Fruit fly (Drosophila melanogaster) whole organism, prepupa: ENCODE measurements around the gene CG33791.

Source experiments
- Blimp-1 ChIP-seq: fragments of 200-800 bp; sonication (Bioruptor generic); optimal IDR thresholded peaks from 3 replicates; lab custom pipeline; 2017; ENCODE audit warnings: missing biosample characterization, missing genetic modification characterization, mild to moderate bottlenecking, moderate library complexity, missing genetic modification reagents
- CG10631 ChIP-seq: fragments of 200-800 bp; sonication (Bioruptor generic); optimal IDR thresholded peaks from 2 replicates; lab custom pipeline; 2016; ENCODE audit warnings: missing biosample characterization, missing genetic modification characterization
- CG10669 ChIP-seq: fragments of 200-800 bp; sonication (Bioruptor generic); optimal IDR thresholded peaks from 3 replicates; lab custom pipeline; 2018; ENCODE audit warnings: missing biosample characterization, mild to moderate bottlenecking, missing genetic modification characterization, moderate library complexity
- CG11294 ChIP-seq: fragments of 200-800 bp; sonication (Bioruptor generic); IDR thresholded peaks from 2 replicates; pipeline ENCODE4 v1.3.6; 2022; ENCODE audit warnings: missing biosample characterization, missing genetic modification characterization
- CG11762 ChIP-seq: fragments of 200-800 bp; sonication (Bioruptor generic); optimal IDR thresholded peaks from 3 replicates; lab custom pipeline; 2016; ENCODE audit warnings: missing biosample characterization, missing genetic modification characterization; ENCODE audit not compliant: insufficient read depth
- CG11902 ChIP-seq: fragments of 200-800 bp; sonication (Bioruptor generic); optimal IDR thresholded peaks from 3 replicates; lab custom pipeline; 2016; ENCODE audit warnings: missing biosample characterization, missing genetic modification characterization
- CG15336 ChIP-seq: fragments of 200-800 bp; sonication (Bioruptor generic); IDR thresholded peaks from 2 replicates; pipeline ENCODE4 v1.3.6; 2022; ENCODE audit warnings: missing biosample characterization, missing genetic modification characterization
- CG1621 ChIP-seq: fragments of 200-800 bp; sonication (Bioruptor generic); optimal IDR thresholded peaks from 3 replicates; lab custom pipeline; 2018; ENCODE audit warnings: missing biosample characterization, mild to moderate bottlenecking, missing genetic modification characterization
- CG16779 ChIP-seq: fragments of 200-800 bp; sonication (Bioruptor generic); optimal IDR thresholded peaks from 3 replicates; lab custom pipeline; 2017; ENCODE audit warnings: missing biosample characterization, mild to moderate bottlenecking, missing genetic modification characterization
- CG3032 ChIP-seq: fragments of 200-800 bp; optimal IDR thresholded peaks from 2 replicates; lab custom pipeline; 2019; ENCODE audit warnings: missing biosample characterization, mild to moderate bottlenecking, missing genetic modification characterization, moderate library complexity
- CG31627 ChIP-seq: fragments of 200-800 bp; sonication (Bioruptor generic); optimal IDR thresholded peaks from 3 replicates; lab custom pipeline; 2016; ENCODE audit warnings: missing biosample characterization, missing genetic modification characterization
- CG32006 ChIP-seq: fragments of 200-800 bp; sonication (Bioruptor generic); optimal IDR thresholded peaks from 3 replicates; lab custom pipeline; 2017; ENCODE audit warnings: missing biosample characterization, mild to moderate bottlenecking, missing genetic modification characterization
- CG34406 ChIP-seq: fragments of 200-800 bp; sonication (Bioruptor generic); optimal IDR thresholded peaks from 3 replicates; lab custom pipeline; 2016; ENCODE audit warnings: missing biosample characterization, missing genetic modification characterization
- CG4318 ChIP-seq: fragments of 200-800 bp; sonication (Bioruptor generic); optimal IDR thresholded peaks from 3 replicates; lab custom pipeline; 2017; ENCODE audit warnings: missing biosample characterization, mild to moderate bottlenecking, missing genetic modification characterization
- CG6163 ChIP-seq: fragments of 200-800 bp; sonication (Bioruptor generic); IDR thresholded peaks from 3 replicates; pipeline ENCODE4 v1.3.6; 2022; ENCODE audit warnings: missing biosample characterization, missing genetic modification characterization
- CG6276 ChIP-seq: fragments of 200-800 bp; sonication (Bioruptor generic); optimal IDR thresholded peaks from 2 replicates; lab custom pipeline; 2017; ENCODE audit warnings: missing biosample characterization, mild to moderate bottlenecking, missing genetic modification characterization
- CG6808 ChIP-seq: fragments of 200-800 bp; sonication (Bioruptor generic); optimal IDR thresholded peaks from 3 replicates; lab custom pipeline; 2017; ENCODE audit warnings: missing biosample characterization, missing genetic modification characterization, mild to moderate bottlenecking, moderate library complexity, missing genetic modification reagents
- CG6854 ChIP-seq: fragments of 200-800 bp; sonication (Bioruptor generic); optimal IDR thresholded peaks from 2 replicates; lab custom pipeline; 2017; ENCODE audit warnings: missing biosample characterization, mild to moderate bottlenecking, missing genetic modification characterization
- CG8119 ChIP-seq: fragments of 200-800 bp; sonication (Bioruptor generic); IDR thresholded peaks from 3 replicates; pipeline ENCODE4 v1.3.6; 2022; ENCODE audit warnings: missing biosample characterization, missing genetic modification characterization
- CG8319 ChIP-seq: fragments of 200-800 bp; sonication (Bioruptor generic); optimal IDR thresholded peaks from 3 replicates; lab custom pipeline; 2016; ENCODE audit warnings: missing biosample characterization, missing genetic modification characterization
- CG8632 ChIP-seq: fragments of 200-800 bp; sonication (Bioruptor generic); optimal IDR thresholded peaks from 3 replicates; lab custom pipeline; 2016; ENCODE audit warnings: missing biosample characterization, missing genetic modification characterization
- CG9139 ChIP-seq: fragments of 200-800 bp; sonication (Bioruptor generic); optimal IDR thresholded peaks from 3 replicates; lab custom pipeline; 2017; ENCODE audit warnings: missing biosample characterization, mild to moderate bottlenecking, missing genetic modification characterization
- Eip78C ChIP-seq: fragments of 200-800 bp; sonication (Bioruptor generic); peaks from one replicate; lab custom pipeline; 2016; ENCODE audit warnings: missing biosample characterization, missing genetic modification characterization
- Ets21C ChIP-seq: fragments of 200-800 bp; sonication (Bioruptor generic); optimal IDR thresholded peaks from 3 replicates; lab custom pipeline; 2016; ENCODE audit warnings: missing biosample characterization, missing genetic modification characterization
- Ets96B ChIP-seq: fragments of 200-800 bp; optimal IDR thresholded peaks from 2 replicates; lab custom pipeline; 2019; ENCODE audit warnings: missing biosample characterization, mild to moderate bottlenecking, missing genetic modification characterization, moderate library complexity
- Gug ChIP-seq: fragments of 200-800 bp; sonication (Bioruptor generic); IDR thresholded peaks from 2 replicates; pipeline ENCODE4 v1.3.6; 2022; ENCODE audit warnings: missing biosample characterization, missing genetic modification characterization
- Hr38 ChIP-seq: sonication (Bioruptor generic); optimal IDR thresholded peaks from 2 replicates; lab custom pipeline; 2016; ENCODE audit warnings: missing biosample characterization, missing genetic modification characterization
- Hr39 ChIP-seq: fragments of 200-800 bp; sonication (Bioruptor generic); optimal IDR thresholded peaks from 2 replicates; lab custom pipeline; 2016; ENCODE audit warnings: missing biosample characterization, missing genetic modification characterization
- Lpt ChIP-seq: fragments of 200-800 bp; sonication (Bioruptor generic); optimal IDR thresholded peaks from 3 replicates; lab custom pipeline; 2016; ENCODE audit warnings: missing biosample characterization, missing genetic modification characterization
- Met ChIP-seq: fragments of 200-800 bp; sonication (Bioruptor generic); optimal IDR thresholded peaks from 3 replicates; lab custom pipeline; 2016; ENCODE audit warnings: missing biosample characterization, missing genetic modification characterization
- Smox ChIP-seq: fragments of 200-800 bp; sonication (Bioruptor generic); optimal IDR thresholded peaks from 3 replicates; lab custom pipeline; 2016; ENCODE audit warnings: missing biosample characterization, missing genetic modification characterization
- Sox102F ChIP-seq: fragments of 200-800 bp; sonication (Bioruptor generic); optimal IDR thresholded peaks from 2 replicates; lab custom pipeline; 2016; ENCODE audit warnings: missing biosample characterization, mild to moderate bottlenecking, missing genetic modification characterization
- Sox14 ChIP-seq: fragments of 200-800 bp; sonication (Bioruptor generic); optimal IDR thresholded peaks from 3 replicates; lab custom pipeline; 2016; ENCODE audit warnings: missing biosample characterization, missing genetic modification characterization
- Sox15 ChIP-seq: fragments of 200-800 bp; sonication (Bioruptor generic); optimal IDR thresholded peaks from 3 replicates; lab custom pipeline; 2016; ENCODE audit warnings: missing biosample characterization, missing genetic modification characterization
- achi ChIP-seq: fragments of 200-800 bp; sonication (Bioruptor generic); optimal IDR thresholded peaks from 3 replicates; lab custom pipeline; 2016; ENCODE audit warnings: missing biosample characterization, missing genetic modification characterization
- acj6 ChIP-seq: fragments of 200-800 bp; sonication (Bioruptor generic); optimal IDR thresholded peaks from 3 replicates; lab custom pipeline; 2016; ENCODE audit warnings: missing biosample characterization, missing genetic modification characterization
- dac ChIP-seq: fragments of 200-800 bp; sonication (Bioruptor generic); optimal IDR thresholded peaks from 2 replicates; lab custom pipeline; 2017; ENCODE audit warnings: missing biosample characterization, mild to moderate bottlenecking, missing genetic modification characterization
- eg ChIP-seq: fragments of 200-800 bp; sonication (Bioruptor generic); IDR thresholded peaks from 3 replicates; pipeline ENCODE4 v1.3.6; 2022; ENCODE audit warnings: missing biosample characterization, missing genetic modification characterization
- esn ChIP-seq: fragments of 200-800 bp; sonication (Bioruptor generic); optimal IDR thresholded peaks from 2 replicates; lab custom pipeline; 2016; ENCODE audit warnings: missing biosample characterization, mild to moderate bottlenecking, missing genetic modification characterization, moderate library complexity
- fd59A ChIP-seq: fragments of 200-800 bp; sonication (Bioruptor generic); optimal IDR thresholded peaks from 2 replicates; lab custom pipeline; 2017; ENCODE audit warnings: missing biosample characterization, mild to moderate bottlenecking, missing genetic modification characterization, missing genetic modification reagents
- fd85E ChIP-seq: fragments of 200-800 bp; sonication (Bioruptor generic); optimal IDR thresholded peaks from 3 replicates; lab custom pipeline; 2016; ENCODE audit warnings: missing biosample characterization, missing genetic modification characterization
- fkh ChIP-seq: fragments of 200-800 bp; sonication (Bioruptor generic); optimal IDR thresholded peaks from 3 replicates; lab custom pipeline; 2017; ENCODE audit warnings: missing biosample characterization, mild to moderate bottlenecking, missing genetic modification characterization, moderate library complexity
- net ChIP-seq: fragments of 200-800 bp; sonication (Bioruptor generic); optimal IDR thresholded peaks from 3 replicates; lab custom pipeline; 2016; ENCODE audit warnings: missing biosample characterization, missing genetic modification characterization
- pdm3 ChIP-seq: fragments of 200-800 bp; sonication (Bioruptor generic); optimal IDR thresholded peaks from 3 replicates; lab custom pipeline; 2016; ENCODE audit warnings: missing biosample characterization, missing genetic modification characterization
- spab ChIP-seq: fragments of 200-800 bp; sonication (Bioruptor generic); optimal IDR thresholded peaks from 2 replicates; lab custom pipeline; 2017; ENCODE audit warnings: missing biosample characterization, mild to moderate bottlenecking, missing genetic modification characterization, missing genetic modification reagents
- ss ChIP-seq, 2 experiments: fragments of 200-800 bp; sonication (Bioruptor generic); optimal IDR thresholded peaks; 2 replicates in 1 of 2; 3 replicates in 1 of 2; lab custom pipeline; 2017 to 2018; ENCODE audit warnings: mild to moderate bottlenecking in 2 of 2, missing biosample characterization in 2 of 2, missing genetic modification characterization in 2 of 2, moderate library complexity in 1 of 2
- svp ChIP-seq: fragments of 200-800 bp; sonication (Bioruptor generic); peaks from one replicate; lab custom pipeline; 2016; ENCODE audit warnings: missing biosample characterization, missing genetic modification characterization
- topi ChIP-seq: fragments of 200-800 bp; sonication (Bioruptor generic); optimal IDR thresholded peaks from 3 replicates; lab custom pipeline; 2016; ENCODE audit warnings: missing biosample characterization, missing genetic modification characterization
- vri ChIP-seq: fragments of 200-800 bp; sonication (Bioruptor generic); optimal IDR thresholded peaks from 3 replicates; lab custom pipeline; 2016; ENCODE audit warnings: missing biosample characterization, mild to moderate bottlenecking, missing genetic modification characterization

CG33791 gene

dm6 chr3L:1569162-1569965, 33.4 kb upstream of the CG33791 start, which contains the start of gene Tmep (continued):
- no peak for TF ChIP-seq fd85E (GFP tag; lab: Kevin White, UChicago)
- TF ChIP-seq Hr39 (GFP tag; lab: Kevin White, UChicago), result no peak
- TF ChIP-seq CG6854 (GFP tag; lab: Kevin White, UChicago), result no peak
- no peak for TF ChIP-seq CG10631 (GFP tag; lab: Kevin White, UChicago)
- TF ChIP-seq CG6276 (GFP tag; lab: Kevin White, UChicago), result no peak
- no peak for TF ChIP-seq Blimp-1
- TF ChIP-seq net (GFP tag; lab: Kevin White, UChicago), result no peak
- no peak for TF ChIP-seq CG1621 (tag; lab: Kevin White, UChicago)
- TF ChIP-seq Sox15 (GFP tag; lab: Kevin White, UChicago), result no peak
- TF ChIP-seq Lpt, result no peak
- no peak for TF ChIP-seq pdm3
- no peak for TF ChIP-seq Met (GFP tag; lab: Kevin White, UChicago)
- TF ChIP-seq CG6163, result no peak
- TF ChIP-seq topi (GFP tag; lab: Kevin White, UChicago), result peak; percentile 3
- TF ChIP-seq CG34406 (GFP tag; lab: Kevin White, UChicago), result no peak
- no peak for TF ChIP-seq CG8119 (GFP tag; lab: Robert Waterston, UW)
- TF ChIP-seq Ets21C, result no peak
- no peak for TF ChIP-seq CG11762 (GFP tag; lab: Kevin White, UChicago)
- TF ChIP-seq CG8632 (GFP tag; lab: Kevin White, UChicago), result peak; percentile 15
- no peak for TF ChIP-seq acj6
- TF ChIP-seq CG6808 (GFP tag; lab: Kevin White, UChicago), result peak; percentile 9
- peak; percentile 57 for TF ChIP-seq Eip78C (GFP tag; lab: Kevin White, UChicago)
- TF ChIP-seq CG8319 (GFP tag; lab: Kevin White, UChicago), result no peak
- TF ChIP-seq spab (GFP tag; lab: Kevin White, UChicago), result no peak
- no peak for TF ChIP-seq CG15336 (GFP tag; lab: Robert Waterston, UW)
- no peak for TF ChIP-seq CG10669 (GFP tag; lab: Kevin White, UChicago)
- TF ChIP-seq Smox (GFP tag; lab: Kevin White, UChicago), result no peak
- TF ChIP-seq fkh (GFP tag; lab: Kevin White, UChicago), result no peak
- peak; percentile 98 for TF ChIP-seq svp (GFP tag; lab: Kevin White, UChicago)
- no peak for TF ChIP-seq CG31627
- TF ChIP-seq CG11902 (GFP tag; lab: Kevin White, UChicago), result no peak
- no peak for TF ChIP-seq CG16779 (tag; lab: Kevin White, UChicago)
- no peak for TF ChIP-seq CG32006 (GFP tag; lab: Kevin White, UChicago)
- TF ChIP-seq Hr38 (GFP tag; lab: Kevin White, UChicago), result no peak
- no peak for TF ChIP-seq CG9139
- TF ChIP-seq eg, result peak; percentile 2; the same call in 1 of the 3 replicates
- TF ChIP-seq CG3032 (tag; lab: Kevin White, UChicago), result no peak
- TF ChIP-seq achi (GFP tag; lab: Kevin White, UChicago), result no peak
- no peak for TF ChIP-seq Gug (GFP tag; lab: Robert Waterston, UW)

- TF ChIP-seq ss (GFP tag; optimal IDR thresholded peaks at IDR 0.05; lab: Kevin White, UChicago) (peak in 1 of 2 experiments; percentile 30), Ets96B (no peak), CG11762 (GFP tag; lab: Kevin White, UChicago) (no peak), pdm3 (no peak), svp (GFP tag; lab: Kevin White, UChicago) (peak; percentile 74), Sox102F (GFP tag; lab: Kevin White, UChicago) (no peak), CG8119 (GFP tag; lab: Robert Waterston, UW) (no peak), esn (GFP tag; lab: Kevin White, UChicago) (no peak), dac (GFP tag; lab: Kevin White, UChicago) (no peak), fkh (GFP tag; lab: Kevin White, UChicago) (no peak), CG6854 (GFP tag; lab: Kevin White, UChicago) (peak; percentile 57), CG11294 (GFP tag; lab: Robert Waterston, UW) (no peak), CG6163 (no peak; the same call in 2 of the 3 replicates), CG15336 (GFP tag; lab: Robert Waterston, UW) (no peak; the same call in 1 of the 2 replicates), CG4318 (no peak), topi (GFP tag; lab: Kevin White, UChicago) (no peak), Hr38 (GFP tag; lab: Kevin White, UChicago) (no peak), fd59A (no peak), CG6808 (GFP tag; lab: Kevin White, UChicago) (no peak), CG31627 (no peak), vri (GFP tag; lab: Kevin White, UChicago) (no peak), Sox14 (GFP tag; lab: Kevin White, UChicago) (peak; percentile 39), CG3032 (tag; lab: Kevin White, UChicago) (no peak)
Observed at dm6 chr3L:1569966-1570276, 32.8 kb upstream of the CG33791 start.
